Fruit fly (Drosophila melanogaster) whole organism, wandering third instar larva: ENCODE data around the gene CG9257.

Source experiments
- Abd-B ChIP-seq: fragments of >200 bp; optimal IDR thresholded peaks from 2 replicates; lab custom pipeline; 2017; ENCODE audit warnings: missing biosample characterization, missing genetic modification characterization
- CG9705 ChIP-seq: fragments of 200-800 bp; sonication (Bioruptor generic); optimal IDR thresholded peaks from 2 replicates; lab custom pipeline; 2018; ENCODE audit warnings: missing biosample characterization, mild to moderate bottlenecking, missing genetic modification characterization
- Dfd ChIP-seq: fragments of >200 bp; optimal IDR thresholded peaks from 2 replicates; lab custom pipeline; 2017; ENCODE audit warnings: missing biosample characterization, missing genetic modification characterization
- Dif ChIP-seq: fragments of 200-275, 200-300 bp; sonication (Bioruptor generic); optimal IDR thresholded peaks from 2 replicates; lab custom pipeline; 2018; ENCODE audit warnings: missing biosample characterization, missing genetic modification characterization; ENCODE audit not compliant: partially characterized antibody
- GATAd ChIP-seq: sonication (Bioruptor generic); optimal IDR thresholded peaks from 2 replicates; lab custom pipeline; 2016; ENCODE audit warnings: missing biosample characterization, missing genetic modification characterization
- Hr78 ChIP-seq: fragments of >200 bp; optimal IDR thresholded peaks from 2 replicates; lab custom pipeline; 2017; ENCODE audit warnings: missing biosample characterization, missing genetic modification characterization
- Hr83 ChIP-seq: fragments of 200-300 bp; sonication (Bioruptor generic); optimal IDR thresholded peaks from 2 replicates; lab custom pipeline; 2016; ENCODE audit warnings: missing biosample characterization, mild to moderate bottlenecking, missing genetic modification characterization, moderate library complexity; ENCODE audit not compliant: poor library complexity, severe bottlenecking
- Jra ChIP-seq: sonication (Bioruptor generic); optimal IDR thresholded peaks from 2 replicates; lab custom pipeline; 2016; ENCODE audit warnings: missing biosample characterization, missing genetic modification characterization
- Mio ChIP-seq: sonication (Bioruptor generic); optimal IDR thresholded peaks from 2 replicates; lab custom pipeline; 2016; ENCODE audit warnings: missing biosample characterization, missing genetic modification characterization
- N ChIP-seq: fragments of >200 bp; optimal IDR thresholded peaks from 2 replicates; lab custom pipeline; 2018; ENCODE audit warnings: missing biosample characterization, missing external identifiers, missing genetic modification characterization
- Rel ChIP-seq, 2 experiments: fragments of 200-800 bp; sonication (Bioruptor generic) in 1 of 2; optimal IDR thresholded peaks; 2 replicates in 1 of 2; 3 replicates in 1 of 2; lab custom pipeline; 2016 to 2019; ENCODE audit warnings: mild to moderate bottlenecking in 2 of 2, missing biosample characterization in 2 of 2, missing genetic modification characterization in 2 of 2, moderate library complexity in 1 of 2
- Sp1 ChIP-seq: fragments of 200-800 bp; sonication (Bioruptor generic); optimal IDR thresholded peaks from 3 replicates; lab custom pipeline; 2019; ENCODE audit warnings: missing biosample characterization, mild to moderate bottlenecking, missing genetic modification characterization, moderate library complexity
- Vsx2 ChIP-seq: fragments of 200-300, 225-300 bp; sonication (Bioruptor generic); optimal IDR thresholded peaks from 2 replicates; lab custom pipeline; 2018; ENCODE audit warnings: missing biosample characterization, missing genetic modification characterization; ENCODE audit not compliant: partially characterized antibody
- br ChIP-seq: fragments of 200-800 bp; sonication (Bioruptor generic); optimal IDR thresholded peaks from 2 replicates; lab custom pipeline; 2016; ENCODE audit warnings: missing biosample characterization, missing genetic modification characterization
- dl ChIP-seq, 2 experiments: fragments of 175-275, 200-275 bp in 1 of 2; fragments of 200-275 bp in 1 of 2; sonication (Bioruptor generic); optimal IDR thresholded peaks; lab custom pipeline; 2018; ENCODE audit warnings: mild to moderate bottlenecking in 2 of 2, missing biosample characterization in 2 of 2, missing genetic modification characterization in 2 of 2, moderate library complexity in 2 of 2; ENCODE audit not compliant: partially characterized antibody in 2 of 2, insufficient read depth in 1 of 2
- dmrt93B ChIP-seq: fragments of 200-800 bp; sonication (Bioruptor generic); optimal IDR thresholded peaks from 2 replicates; lab custom pipeline; 2018; ENCODE audit warnings: missing biosample characterization, mild to moderate bottlenecking, missing genetic modification characterization
- dsf ChIP-seq: sonication (Bioruptor generic); optimal IDR thresholded peaks from 2 replicates; lab custom pipeline; 2016; ENCODE audit warnings: missing biosample characterization, missing genetic modification characterization, borderline replicate concordance
- ey ChIP-seq: fragments of 200-800 bp; sonication (Bioruptor generic); optimal IDR thresholded peaks from 2 replicates; lab custom pipeline; 2016; ENCODE audit warnings: missing biosample characterization, missing genetic modification characterization
- fru ChIP-seq: fragments of 200-800 bp; sonication (Bioruptor generic); optimal IDR thresholded peaks from 3 replicates; lab custom pipeline; 2016; ENCODE audit warnings: missing biosample characterization, mild to moderate bottlenecking, missing genetic modification characterization
- h ChIP-seq: fragments of 200-800 bp; sonication (Bioruptor generic); optimal IDR thresholded peaks from 3 replicates; lab custom pipeline; 2016; ENCODE audit warnings: missing biosample characterization, mild to moderate bottlenecking, missing genetic modification characterization
- jim ChIP-seq: fragments of 175-275, 200-325 bp; sonication (Bioruptor generic); optimal IDR thresholded peaks from 2 replicates; lab custom pipeline; 2016; ENCODE audit warnings: missing biosample characterization, mild to moderate bottlenecking, missing genetic modification characterization
- lola ChIP-seq: fragments of >200 bp; optimal IDR thresholded peaks from 2 replicates; lab custom pipeline; 2017; ENCODE audit warnings: missing biosample characterization, missing genetic modification characterization
- psq ChIP-seq: fragments of 200-800 bp; sonication (Bioruptor generic); optimal IDR thresholded peaks from 3 replicates; lab custom pipeline; 2017; ENCODE audit warnings: missing biosample characterization, mild to moderate bottlenecking, missing genetic modification characterization, moderate library complexity
- rgr ChIP-seq: fragments of 200-800 bp; sonication (Bioruptor generic); optimal IDR thresholded peaks from 3 replicates; lab custom pipeline; 2016; ENCODE audit warnings: missing biosample characterization, mild to moderate bottlenecking, missing genetic modification characterization
- sage ChIP-seq: fragments of 200-800 bp; sonication (Bioruptor generic); optimal IDR thresholded peaks from 2 replicates; lab custom pipeline; 2016; ENCODE audit warnings: missing biosample characterization, mild to moderate bottlenecking, missing genetic modification characterization
- sv ChIP-seq: fragments of 200-800 bp; sonication (Bioruptor generic); optimal IDR thresholded peaks from 3 replicates; lab custom pipeline; 2016; ENCODE audit warnings: missing biosample characterization, missing genetic modification characterization
- usp ChIP-seq: fragments of >200 bp; optimal IDR thresholded peaks from 2 replicates; lab custom pipeline; 2017; ENCODE audit warnings: missing biosample characterization, missing genetic modification characterization
- woc ChIP-seq: sonication (Bioruptor generic); optimal IDR thresholded peaks from 2 replicates; lab custom pipeline; 2016; ENCODE audit warnings: missing biosample characterization, mild to moderate bottlenecking, missing genetic modification characterization

The CG9257 gene

dm6 chr2L:21069776-21070175 is 32.8 kb upstream of the CG9257 start:
- TF ChIP-seq Hr83 (no peak), Abd-B (no peak)

dm6 chr2L:21070825-21071224 is 31.7 kb upstream of the CG9257 start:
- TF ChIP-seq N (GFP tag; lab: Kevin White, UChicago): no peak
- peak; percentile 7 for TF ChIP-seq Vsx2 (GFP tag; lab: Kevin White, UChicago)

dm6 chr2L:21071435-21071834 is 31.1 kb upstream of the CG9257 start, which contains the start of gene CG9265:
CG9265 (minus strand) TSS chr2L:21071502.
- TF ChIP-seq rgr (GFP tag; lab: Kevin White, UChicago): peak; percentile 18
- peak; percentile 23 for TF ChIP-seq Hr83
- peak; percentile 9 for TF ChIP-seq woc
- no peak for TF ChIP-seq dsf

dm6 chr2L:21072389-21072788 is 30.2 kb upstream of the CG9257 start:
- no peak for TF ChIP-seq br (GFP tag; lab: Kevin White, UChicago)
- TF ChIP-seq N (GFP tag; lab: Kevin White, UChicago): no peak
- TF ChIP-seq sv (GFP tag; lab: Kevin White, UChicago): no peak
- no peak for TF ChIP-seq Hr83
- no peak for TF ChIP-seq Dif
- TF ChIP-seq fru (GFP tag; lab: Kevin White, UChicago): no peak
- no peak for TF ChIP-seq ey
- TF ChIP-seq Hr78: no peak
- no peak for TF ChIP-seq CG9705 (GFP tag; lab: Kevin White, UChicago)
- TF ChIP-seq dmrt93B (GFP tag; lab: Kevin White, UChicago): no peak
- TF ChIP-seq dsf: no peak
- TF ChIP-seq psq (GFP tag; lab: Kevin White, UChicago): no peak
- no peak for TF ChIP-seq GATAd (GFP tag; lab: Kevin White, UChicago)
- TF ChIP-seq woc: no peak
- TF ChIP-seq rgr (GFP tag; lab: Kevin White, UChicago): no peak
- TF ChIP-seq h (GFP tag; lab: Kevin White, UChicago): no peak

- TF ChIP-seq sage (GFP tag; lab: Kevin White, UChicago): no peak
- TF ChIP-seq sv (GFP tag; lab: Kevin White, UChicago): no peak
- TF ChIP-seq rgr (GFP tag; lab: Kevin White, UChicago): no peak
- no peak for TF ChIP-seq h (GFP tag; lab: Kevin White, UChicago)
- no peak for TF ChIP-seq GATAd (GFP tag; lab: Kevin White, UChicago)
- TF ChIP-seq dl (GFP tag; optimal IDR thresholded peaks at IDR 0.05; lab: Kevin White, UChicago; ENCODE audit: insufficient read depth in 1 of 2, partially characterized antibody in 2 of 2): no peak
- TF ChIP-seq Jra: no peak
These were observed 29.2 kb upstream of the CG9257 start for dm6 chr2L:21073300-21073699.

dm6 chr2L:21073818-21074217 is 28.7 kb upstream of the CG9257 start:
- no peak for TF ChIP-seq Hr83
- TF ChIP-seq br (GFP tag; lab: Kevin White, UChicago): no peak
- TF ChIP-seq Sp1 (GFP tag; lab: Kevin White, UChicago): no peak
- TF ChIP-seq Mio (GFP tag; lab: Kevin White, UChicago): no peak
- TF ChIP-seq Abd-B: no peak

- TF ChIP-seq GATAd (GFP tag; lab: Kevin White, UChicago) (no peak), Vsx2 (GFP tag; lab: Kevin White, UChicago) (peak; percentile 16)
- TF ChIP-seq, all 38 proteins: peak for 1
These were observed 27.4 kb upstream of the CG9257 start, which contains the start of gene tadr for dm6 chr2L:21075105-21075504. tadr (plus strand) TSS chr2L:21075405.

- TF ChIP-seq sage (GFP tag; lab: Kevin White, UChicago): no peak
- no peak for TF ChIP-seq lola (GFP tag; lab: Kevin White, UChicago)
- TF ChIP-seq Dfd (GFP tag; lab: Kevin White, UChicago): no peak
- no peak for TF ChIP-seq Sp1 (GFP tag; lab: Kevin White, UChicago)
- no peak for TF ChIP-seq br (GFP tag; lab: Kevin White, UChicago)
- no peak for TF ChIP-seq usp
- TF ChIP-seq Vsx2 (GFP tag; lab: Kevin White, UChicago): no peak
- TF ChIP-seq rgr (GFP tag; lab: Kevin White, UChicago): no peak
- no peak for TF ChIP-seq Jra
- no peak for TF ChIP-seq dmrt93B (GFP tag; lab: Kevin White, UChicago)
- TF ChIP-seq jim (GFP tag; lab: Kevin White, UChicago): no peak
- no peak for TF ChIP-seq woc
- TF ChIP-seq Rel (GFP tag; optimal IDR thresholded peaks at IDR 0.05; lab: Kevin White, UChicago): no peak
- no peak for TF ChIP-seq Rel (tag; optimal IDR thresholded peaks at IDR 0.05; lab: Kevin White, UChicago)
These were observed 24.7 kb upstream of the CG9257 start for dm6 chr2L:21077849-21078248.
